Fruit fly (Drosophila melanogaster): ENCODE data around the gene Ugt303A1.

Gene Ugt303A1

dm6 chr3R:11221437-11222230 lies 46.3 kb downstream of the Ugt303A1 start, which contains the start of the genes CG6693 and RpL3 (continued):
- TF ChIP-seq Fer3 (tag; optimal IDR thresholded peaks at IDR 0.05) (peak; percentile 88), her (GFP tag; optimal IDR thresholded peaks at IDR 0.05) (peak; percentile 62), CG33557 (GFP tag; optimal IDR thresholded peaks at IDR 0.05) (peak; percentile 45), CG10462 (GFP tag; optimal IDR thresholded peaks at IDR 0.05) (no peak), HLH54F (GFP tag; optimal IDR thresholded peaks at IDR 0.05) (peak; percentile 53), Dip3 (GFP tag; optimal IDR thresholded peaks at IDR 0.05) (peak; percentile 44), CoRest (tag; optimal IDR thresholded peaks at IDR 0.05) (peak; percentile 44), CG1024 (GFP tag; IDR thresholded peaks at IDR 0.05) (peak; percentile 65), CG7928 (GFP tag; optimal IDR thresholded peaks at IDR 0.05) (peak; percentile 97), vnd (GFP tag; IDR thresholded peaks at IDR 0.05; ENCODE audit: partially characterized antibody) (no peak), CG14667 (GFP tag; IDR thresholded peaks at IDR 0.05) (no peak), CG9215 (GFP tag; IDR thresholded peaks at IDR 0.05) (no peak), lilli (GFP tag; optimal IDR thresholded peaks at IDR 0.05) (peak; percentile 90), CG13894 (tag; optimal IDR thresholded peaks at IDR 0.05) (peak; percentile 91), HLH3B (GFP tag; IDR thresholded peaks at IDR 0.05) (peak; percentile 67; the same call in 1 of the 2 replicates), CG15696 (tag; optimal IDR thresholded peaks at IDR 0.05) (peak; percentile 42), Oli (tag; optimal IDR thresholded peaks at IDR 0.05) (peak; percentile 67), amos (GFP tag; IDR thresholded peaks at IDR 0.05; ENCODE audit: partially characterized antibody) (peak; percentile 58), Gug (GFP tag; IDR thresholded peaks at IDR 0.05) (peak; percentile 20; the same call in 1 of the 4 replicates), NC2α (GFP tag; optimal IDR thresholded peaks at IDR 0.05) (peak; percentile 88), Adf1 (GFP tag; IDR thresholded peaks at IDR 0.05) (peak; percentile 53; the same call in 1 of the 2 replicates), slou (GFP tag; optimal IDR thresholded peaks at IDR 0.05) (peak; percentile 56), TFAM (GFP tag; optimal IDR thresholded peaks at IDR 0.05) (no peak), CG3726 (GFP tag; IDR thresholded peaks at IDR 0.05) (no peak), Atf6 (GFP tag; IDR thresholded peaks at IDR 0.05) (peak; percentile 81), Ravus (GFP tag; IDR thresholded peaks at IDR 0.05) (no peak), hbn (GFP tag; IDR thresholded peaks at IDR 0.05; ENCODE audit: partially characterized antibody) (no peak), CG3847 (GFP tag; IDR thresholded peaks at IDR 0.05) (peak; percentile 65), CG33213 (GFP tag; optimal IDR thresholded peaks at IDR 0.05) (peak; percentile 87), Spps (tag; optimal IDR thresholded peaks at IDR 0.05) (peak; percentile 56), CG4404 (GFP tag; IDR thresholded peaks at IDR 0.05) (no peak), chn (GFP tag; optimal IDR thresholded peaks at IDR 0.05) (peak; percentile 43), lola (GFP tag; optimal IDR thresholded peaks at IDR 0.05) (no peak), CG3838 (GFP tag; optimal IDR thresholded peaks at IDR 0.05) (peak; percentile 25), gsb (GFP tag; IDR thresholded peaks at IDR 0.05) (peak; percentile 47; the same call in 1 of the 2 replicates), Deaf1 (tag; optimal IDR thresholded peaks at IDR 0.05) (peak; percentile 49), sisA (GFP tag; IDR thresholded peaks at IDR 0.05) (no peak), vvl (GFP tag; IDR thresholded peaks at IDR 0.05) (peak; percentile 84), scrt (GFP tag; optimal IDR thresholded peaks at IDR 0.05) (peak; percentile 84), CG10267 (tag; optimal IDR thresholded peaks at IDR 0.05) (peak; percentile 96), slbo (GFP tag; IDR thresholded peaks at IDR 0.05) (peak; percentile 59), trh (GFP tag; optimal IDR thresholded peaks at IDR 0.05) (peak; percentile 48), ind (GFP tag; optimal IDR thresholded peaks at IDR 0.05) (peak; percentile 32), CG13775 (GFP tag; optimal IDR thresholded peaks at IDR 0.05) (peak; percentile 74), CG18262 (tag; optimal IDR thresholded peaks at IDR 0.05) (peak; percentile 69), Nf-YA (GFP tag; IDR thresholded peaks at IDR 0.05) (peak; percentile 76), sr (GFP tag; IDR thresholded peaks at IDR 0.05) (peak; percentile 67; the same call in 2 of the 3 replicates), tio (GFP tag; optimal IDR thresholded peaks at IDR 0.05) (no peak), CkIIα-i1 (GFP tag; IDR thresholded peaks at IDR 0.05) (peak; percentile 39; the same call in 1 of the 2 replicates)
